Worm (Caenorhabditis elegans) whole organism, young adult: Measurements from ENCODE around the gene F31F4.1.
"Not testable (repeated sequence)": the region's sequence is repeated elsewhere in the genome, so short reads cannot be mapped to it uniquely, and the experiment has no call there.

ENCODE experiments used
- F57C9.4 ChIP-seq: sonication (generic microtip); optimal IDR thresholded peaks from 2 replicates; lab custom pipeline; 2017; ENCODE audit warnings: mild to moderate bottlenecking, missing genetic modification characterization, missing compliant biosample characterization
- T07F8.4 ChIP-seq: sonication (generic microtip); optimal IDR thresholded peaks from 2 replicates; lab custom pipeline; 2016; ENCODE audit warnings: mild to moderate bottlenecking, missing genetic modification characterization, moderate library complexity, missing compliant biosample characterization
- atf-7 ChIP-seq: sonication (generic microtip); optimal IDR thresholded peaks from 2 replicates; lab custom pipeline; 2017; ENCODE audit warnings: mild to moderate bottlenecking, missing genetic modification characterization, missing compliant biosample characterization
- attf-3 ChIP-seq: fragments of 200-800 bp; sonication (Bioruptor generic); conservative IDR thresholded peaks from 2 replicates; pipeline ENCODE4 v1.3.6; 2022; ENCODE audit warnings: missing genetic modification reagents, missing genetic modification characterization, missing compliant biosample characterization
- lin-54 ChIP-seq: fragments of 200-800 bp; sonication (Bioruptor generic); optimal IDR thresholded peaks from 2 replicates; lab custom pipeline; 2018; ENCODE audit warnings: mild to moderate bottlenecking, missing genetic modification characterization, missing compliant biosample characterization
- nfya-1 ChIP-seq: sonication (generic microtip); optimal IDR thresholded peaks from 2 replicates; lab custom pipeline; 2017; ENCODE audit warnings: antibody characterized with exemption, missing compliant biosample characterization, missing genetic modification characterization, borderline replicate concordance; ENCODE audit not compliant: insufficient read depth
- nhr-27 ChIP-seq: fragments of 200-800 bp; sonication (Bioruptor generic); optimal IDR thresholded peaks from 2 replicates; lab custom pipeline; 2018; ENCODE audit warnings: mild to moderate bottlenecking, missing genetic modification characterization, moderate library complexity, missing compliant biosample characterization
- nhr-90 ChIP-seq: sonication (generic microtip); optimal IDR thresholded peaks from 2 replicates; lab custom pipeline; 2016; ENCODE audit warnings: missing genotype, mild to moderate bottlenecking, missing genetic modification characterization, missing compliant biosample characterization
- tbx-9 ChIP-seq: sonication (generic microtip); optimal IDR thresholded peaks from 2 replicates; lab custom pipeline; 2016; ENCODE audit warnings: borderline replicate concordance, missing genetic modification characterization, inconsistent platforms, missing compliant biosample characterization
- unc-62 ChIP-seq: fragments of 150-350 bp; optimal IDR thresholded peaks from 2 replicates; lab custom pipeline; 2014; ENCODE audit warnings: missing biosample characterization, missing genetic modification reagents, missing genetic modification characterization

DNA sequence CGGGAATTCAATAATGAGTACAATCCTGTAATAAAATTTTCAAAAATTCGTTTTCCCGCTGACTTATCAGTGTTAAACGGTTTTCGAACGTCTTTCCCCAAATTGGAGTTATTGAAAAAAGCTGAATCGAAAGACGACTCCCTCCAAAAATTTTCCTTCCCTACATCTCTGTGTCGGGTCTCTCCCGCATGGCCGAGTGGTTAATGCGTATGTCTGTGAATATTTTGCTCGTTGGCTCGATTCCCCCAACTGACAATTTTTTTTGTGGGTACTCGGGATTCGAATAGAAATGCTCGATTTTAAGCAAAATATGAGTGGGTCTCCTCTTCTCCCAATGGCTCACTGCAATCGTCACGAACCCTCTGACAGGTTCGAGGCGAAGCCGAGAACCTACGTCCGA lies 22.6 kb downstream of the F31F4.1 start:
- not testable (repeated sequence) for TF ChIP-seq F57C9.4 (tag; lab: Kevin White, UChicago); tbx-9; atf-7 (tag; lab: Kevin White, UChicago); nhr-90 (tag; lab: Kevin White, UChicago); unc-62 (GFP tag; lab: Kevin White, UChicago); T07F8.4; nhr-27 (tag; lab: Kevin White, UChicago); lin-54 (GFP tag; lab: Kevin White, UChicago); attf-3 (GFP tag; lab: Robert Waterston, UW); nfya-1 (tag; lab: Kevin White, UChicago)
